Worm (Caenorhabditis elegans): ENCODE results near the gene col-72.

- TF ChIP-seq ceh-28 (tag; optimal IDR thresholded peaks at IDR 0.05) = no peak
- no peak for TF ChIP-seq gei-8 (GFP tag; optimal IDR thresholded peaks at IDR 0.05)
- TF ChIP-seq daf-12 (tag; optimal IDR thresholded peaks at IDR 0.05) = no peak
- TF ChIP-seq nhr-77 (tag; optimal IDR thresholded peaks at IDR 0.05) = no peak
- no peak for TF ChIP-seq skn-1 (tag; optimal IDR thresholded peaks at IDR 0.05)
Observed at ce11 chrII:3560592-3560991, 36.6 kb upstream of the col-72 start, which contains the start of gene W10G11.1.

All from whole organism, L4 larva.